Fruit fly (Drosophila melanogaster) whole organism: ENCODE data around the gene CG17027.

Source experiments
- Dll ChIP-seq: fragments of >200 bp; optimal IDR thresholded peaks from 2 replicates; lab custom pipeline; 2017
- pan ChIP-seq: fragments of >200 bp; optimal IDR thresholded peaks from 2 replicates; lab custom pipeline; 2017
- psq ChIP-seq: fragments of >200 bp; optimal IDR thresholded peaks from 2 replicates; lab custom pipeline; 2017

DNA sequence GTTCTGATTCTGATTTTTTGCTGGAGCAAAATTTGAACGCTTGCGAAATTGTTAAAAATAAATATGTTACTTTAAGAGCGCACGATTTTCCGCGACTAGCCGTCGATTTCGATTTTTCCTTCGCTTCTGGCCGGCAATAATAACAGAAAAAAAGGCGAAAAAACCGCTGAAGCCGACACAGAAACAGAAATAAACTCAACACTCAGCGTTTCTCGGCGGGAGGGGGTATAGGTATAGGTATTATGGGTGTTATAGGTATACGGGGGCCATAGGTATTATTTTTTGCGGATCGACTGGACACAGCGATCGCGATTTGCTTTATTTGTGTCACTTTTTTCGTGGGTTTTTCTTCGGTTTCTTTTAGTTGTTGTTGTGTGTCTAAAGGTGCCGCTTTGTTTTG, 27.6 kb upstream of the CG17027 start:
- no peak for TF ChIP-seq pan (lab: Kevin White, UChicago)
- TF ChIP-seq Dll (lab: Kevin White, UChicago) = no peak
- no peak for TF ChIP-seq psq (lab: Kevin White, UChicago)
